Worm (Caenorhabditis elegans): Measurements from ENCODE around the gene msp-31.

DNA sequence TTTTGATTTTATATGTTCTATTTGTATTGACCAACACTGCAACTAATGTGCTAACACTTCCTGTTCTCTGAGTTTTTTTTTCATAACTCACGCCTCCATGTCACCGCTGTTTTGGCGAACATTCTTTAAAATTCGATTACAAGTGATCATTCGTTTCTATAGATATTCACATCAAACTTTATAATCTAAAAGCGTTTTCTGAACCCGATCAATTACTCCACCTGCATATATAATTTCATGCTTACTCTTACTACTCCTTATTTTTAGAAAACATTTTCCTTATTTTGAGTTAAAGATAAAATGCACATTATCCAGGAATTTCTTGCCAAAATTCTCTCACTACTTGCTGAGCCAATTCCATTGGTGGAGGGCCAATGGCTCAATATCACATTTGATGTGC lies 30.4 kb downstream of the msp-31 start, which contains the start of gene R05F9.7:
- TF ChIP-seq sptf-1 (tag; optimal IDR thresholded peaks at IDR 0.05) (no peak), pha-4 (tag; optimal IDR thresholded peaks at IDR 0.05) (no peak), unc-39 (tag; optimal IDR thresholded peaks at IDR 0.05) (no peak), ces-1 (GFP tag; optimal IDR thresholded peaks at IDR 0.05) (no peak), unc-62 (GFP tag; optimal IDR thresholded peaks at IDR 0.05) (no peak), nhr-237 (tag; optimal IDR thresholded peaks at IDR 0.05) (no peak), elt-3 (tag; optimal IDR thresholded peaks at IDR 0.05) (no peak), lin-13 (tag; optimal IDR thresholded peaks at IDR 0.05) (no peak), lsy-2 (tag; optimal IDR thresholded peaks at IDR 0.05) (no peak), ceh-39 (tag; optimal IDR thresholded peaks at IDR 0.05) (no peak), unc-120 (tag; optimal IDR thresholded peaks at IDR 0.05; ENCODE audit: poor library complexity, severe bottlenecking) (no peak)

All from whole organism, mixed stage, embryonic.